Comparison of ENCODE assay signal across 1 fruit fly cellular context in the genomic region with DNA sequence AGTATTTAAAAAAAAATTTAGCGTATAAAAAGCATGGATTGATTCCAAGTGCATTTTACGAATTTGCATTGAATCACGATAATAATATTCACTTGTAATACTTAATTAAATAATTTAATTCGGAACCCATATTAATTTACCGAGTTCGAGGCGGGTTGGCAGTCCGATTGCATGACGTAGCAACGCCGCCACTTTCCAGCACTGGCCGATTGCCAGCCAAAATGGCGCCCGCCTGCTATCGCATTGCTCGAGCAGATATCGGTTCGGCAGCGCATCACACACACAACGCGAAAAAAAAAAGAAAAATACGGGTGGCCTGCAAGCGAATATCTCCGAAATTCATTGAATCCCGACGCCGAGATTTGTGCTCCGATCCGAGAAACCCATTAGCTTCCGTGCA.
A peak's percentile ranks its signal among the peaks of the same experiment; 100 is the strongest.
TF ChIP-seq lines count a peak whose summit lies in the region.

A gene (plus strand): TSS at position 240 of the 400 bp plus-strand sequence.

TF ChIP-seq in whole organism, embryonic, 481 proteins besides CTCF, POLR2A, EP300 and RAD21 (continued from another document and continues in another):
- TF ChIP-seq CG30431 (GFP tag; optimal IDR thresholded peaks at IDR 0.05; lab: Kevin White, UChicago) (peak; percentile 32), CG10274 (GFP tag; optimal IDR thresholded peaks at IDR 0.05; lab: Kevin White, UChicago) (peak; percentile 9), CG18619 (GFP tag; optimal IDR thresholded peaks at IDR 0.05; lab: Kevin White, UChicago) (peak; percentile 46), knrl (GFP tag; IDR thresholded peaks at IDR 0.05; lab: Robert Waterston, UW; ENCODE audit: partially characterized antibody) (peak; percentile 79), dysf (GFP tag; IDR thresholded peaks at IDR 0.05; lab: Robert Waterston, UW) (peak; percentile 67), Mrtf (GFP tag; IDR thresholded peaks at IDR 0.05; lab: Robert Waterston, UW) (peak; percentile 28; the same call in 1 of the 3 replicates), CG17829 (tag; optimal IDR thresholded peaks at IDR 0.05; lab: Kevin White, UChicago) (peak; percentile 61), Fer3 (tag; optimal IDR thresholded peaks at IDR 0.05; lab: Kevin White, UChicago) (peak; percentile 34), scrt (GFP tag; optimal IDR thresholded peaks at IDR 0.05; lab: Kevin White, UChicago) (peak; percentile 26), CG11696 (GFP tag; IDR thresholded peaks at IDR 0.05; lab: Robert Waterston, UW) (0 out of 2 replicates have a peak, but pooled peaks have one; percentile 30), CG4404 (GFP tag; IDR thresholded peaks at IDR 0.05; lab: Robert Waterston, UW) (0 out of 2 replicates have a peak, but pooled peaks have one; percentile 29), CG4707 (GFP tag; optimal IDR thresholded peaks at IDR 0.05; lab: Kevin White, UChicago) (no peak), CG30403 (GFP tag; optimal IDR thresholded peaks at IDR 0.05; lab: Kevin White, UChicago) (peak; percentile 71), Opbp (GFP tag; IDR thresholded peaks at IDR 0.05; lab: Robert Waterston, UW; ENCODE audit: partially characterized antibody) (peak; percentile 78; the same call in 2 of the 3 replicates), CG17802 (tag; optimal IDR thresholded peaks at IDR 0.05; lab: Kevin White, UChicago) (peak; percentile 50), zfh1 (GFP tag; IDR thresholded peaks at IDR 0.05; lab: Robert Waterston, UW) (peak; percentile 80), CG12071 (GFP tag; optimal IDR thresholded peaks at IDR 0.05; lab: Kevin White, UChicago) (no peak), chn (GFP tag; optimal IDR thresholded peaks at IDR 0.05; lab: Kevin White, UChicago) (peak; percentile 64), CG13123 (GFP tag; optimal IDR thresholded peaks at IDR 0.05; lab: Kevin White, UChicago) (peak; percentile 3), kay (GFP tag; optimal IDR thresholded peaks at IDR 0.05; lab: Kevin White, UChicago) (peak; percentile 61), cad (GFP tag; optimal IDR thresholded peaks at IDR 0.05; lab: Kevin White, UChicago) (no peak), Eip74EF (GFP tag; optimal IDR thresholded peaks at IDR 0.05; lab: Kevin White, UChicago) (no peak), chif (GFP tag; optimal IDR thresholded peaks at IDR 0.05; lab: Kevin White, UChicago) (peak; percentile 52 to 62), B-H2 (GFP tag; optimal IDR thresholded peaks at IDR 0.05; lab: Kevin White, UChicago) (peak; percentile 82), Camta (GFP tag; optimal IDR thresholded peaks at IDR 0.05; lab: Kevin White, UChicago) (peak; percentile 47), CG9817 (tag; optimal IDR thresholded peaks at IDR 0.05; lab: Kevin White, UChicago) (peak; percentile 70), NC2β (GFP tag; optimal IDR thresholded peaks at IDR 0.05; lab: Kevin White, UChicago) (peak; percentile 69), CG18011 (GFP tag; optimal IDR thresholded peaks at IDR 0.05; lab: Kevin White, UChicago) (no peak), Hmr (GFP tag; optimal IDR thresholded peaks at IDR 0.05; lab: Kevin White, UChicago) (peak; percentile 77), CG10209 (GFP tag; optimal IDR thresholded peaks at IDR 0.05; lab: Kevin White, UChicago) (peak; percentile 56), CG10366 (GFP tag; IDR thresholded peaks at IDR 0.05; lab: Robert Waterston, UW) (peak; percentile 57), Usf (GFP tag; optimal IDR thresholded peaks at IDR 0.05; lab: Kevin White, UChicago) (peak; percentile 26), CG15011 (GFP tag; optimal IDR thresholded peaks at IDR 0.05; lab: Kevin White, UChicago) (no peak), jigr1 (GFP tag; IDR thresholded peaks at IDR 0.05; lab: Robert Waterston, UW) (peak; percentile 53; the same call in 1 of the 3 replicates), B-H1 (GFP tag; IDR thresholded peaks at IDR 0.05; lab: Robert Waterston, UW) (no peak), Meics (GFP tag; optimal IDR thresholded peaks at IDR 0.05; lab: Kevin White, UChicago) (peak; percentile 63), CG2120 (GFP tag; optimal IDR thresholded peaks at IDR 0.05; lab: Kevin White, UChicago) (peak; percentile 77), ash1 (GFP tag; optimal IDR thresholded peaks at IDR 0.05; lab: Kevin White, UChicago) (peak; percentile 47), Optix (GFP tag; IDR thresholded peaks at IDR 0.05; lab: Robert Waterston, UW) (0 out of 3 replicates have a peak, but pooled peaks have one; percentile 12), nmo (GFP tag; optimal IDR thresholded peaks at IDR 0.05; lab: Kevin White, UChicago) (peak; percentile 70), z (GFP tag; IDR thresholded peaks at IDR 0.05; lab: Robert Waterston, UW) (no peak), CG10959 (GFP tag; IDR thresholded peaks at IDR 0.05; lab: Robert Waterston, UW) (0 out of 2 replicates have a peak, but pooled peaks have one; percentile 24), H15 (GFP tag; IDR thresholded peaks at IDR 0.05; lab: Robert Waterston, UW) (peak; percentile 67; the same call in 1 of the 3 replicates), ato (GFP tag; IDR thresholded peaks at IDR 0.05; lab: Robert Waterston, UW; ENCODE audit: partially characterized antibody) (peak; percentile 65), CG2129 (GFP tag; IDR thresholded peaks at IDR 0.05; lab: Robert Waterston, UW; ENCODE audit: partially characterized antibody) (peak; percentile 41), CG4820 (GFP tag; optimal IDR thresholded peaks at IDR 0.05; lab: Kevin White, UChicago) (peak; percentile 65), CG12219 (GFP tag; optimal IDR thresholded peaks at IDR 0.05; lab: Kevin White, UChicago) (no peak), sc (optimal IDR thresholded peaks at IDR 0.05; lab: Kevin White, UChicago) (no peak), sc (GFP tag; optimal IDR thresholded peaks at IDR 0.05; lab: Kevin White, UChicago) (no peak), CG4328 (GFP tag; optimal IDR thresholded peaks at IDR 0.05; lab: Kevin White, UChicago) (peak; percentile 59), CG11560 (tag; IDR thresholded peaks at IDR 0.05; lab: Robert Waterston, UW) (no peak), CG34224 (GFP tag; IDR thresholded peaks at IDR 0.05; lab: Robert Waterston, UW; ENCODE audit: partially characterized antibody) (peak; percentile 71), CG5953 (GFP tag; IDR thresholded peaks at IDR 0.05; lab: Robert Waterston, UW) (0 out of 2 replicates have a peak, but pooled peaks have one; percentile 9), Dll (GFP tag; IDR thresholded peaks at IDR 0.05; lab: Robert Waterston, UW; ENCODE audit: partially characterized antibody) (peak; percentile 72), odd (GFP tag; optimal IDR thresholded peaks at IDR 0.05; lab: Kevin White, UChicago) (no peak), CG6683 (GFP tag; optimal IDR thresholded peaks at IDR 0.05; lab: Kevin White, UChicago) (peak; percentile 9), CG31224 (GFP tag; IDR thresholded peaks at IDR 0.05; lab: Robert Waterston, UW) (peak; percentile 56), dm (GFP tag; optimal IDR thresholded peaks at IDR 0.05; lab: Kevin White, UChicago) (peak; percentile 44), HLH3B (GFP tag; IDR thresholded peaks at IDR 0.05; lab: Robert Waterston, UW) (peak; percentile 61; the same call in 1 of the 2 replicates), CG3281 (GFP tag; optimal IDR thresholded peaks at IDR 0.05; lab: Kevin White, UChicago) (peak; percentile 62), CG7987 (GFP tag; optimal IDR thresholded peaks at IDR 0.05; lab: Kevin White, UChicago) (peak; percentile 70), Hr51 (GFP tag; optimal IDR thresholded peaks at IDR 0.05; lab: Kevin White, UChicago) (peak; percentile 43 to 62), C15 (GFP tag; IDR thresholded peaks at IDR 0.05; lab: Robert Waterston, UW) (no peak), tll (GFP tag; optimal IDR thresholded peaks at IDR 0.05; lab: Kevin White, UChicago) (no peak), lilli (GFP tag; optimal IDR thresholded peaks at IDR 0.05; lab: Kevin White, UChicago) (peak; percentile 70), wdn (GFP tag; IDR thresholded peaks at IDR 0.05; lab: Robert Waterston, UW) (peak; percentile 73), Neu2 (GFP tag; optimal IDR thresholded peaks at IDR 0.05; lab: Kevin White, UChicago; ENCODE audit: borderline replicate concordance) (no peak), Antp (GFP tag; optimal IDR thresholded peaks at IDR 0.05; lab: Kevin White, UChicago) (peak; percentile 61), inv (GFP tag; IDR thresholded peaks at IDR 0.05; lab: Robert Waterston, UW; ENCODE audit: partially characterized antibody) (peak; percentile 73), al (GFP tag; IDR thresholded peaks at IDR 0.05; lab: Robert Waterston, UW) (peak; percentile 57), CG6765 (GFP tag; optimal IDR thresholded peaks at IDR 0.05; lab: Kevin White, UChicago) (no peak), CG18764 (GFP tag; optimal IDR thresholded peaks at IDR 0.05; lab: Kevin White, UChicago) (peak; percentile 63), CG8388 (GFP tag; optimal IDR thresholded peaks at IDR 0.05; lab: Kevin White, UChicago) (peak; percentile 25), CG10462 (GFP tag; optimal IDR thresholded peaks at IDR 0.05; lab: Kevin White, UChicago) (no peak), ttk (GFP tag; IDR thresholded peaks at IDR 0.05; lab: Robert Waterston, UW) (peak; percentile 39; the same call in 1 of the 2 replicates), CG32532 (GFP tag; IDR thresholded peaks at IDR 0.05; lab: Robert Waterston, UW) (peak; percentile 83), CG31365 (tag; optimal IDR thresholded peaks at IDR 0.05; lab: Kevin White, UChicago) (no peak), YL-1 (GFP tag; optimal IDR thresholded peaks at IDR 0.05; lab: Kevin White, UChicago) (peak; percentile 73), Hr78 (GFP tag; optimal IDR thresholded peaks at IDR 0.05; lab: Kevin White, UChicago) (no peak), CG9797 (GFP tag; optimal IDR thresholded peaks at IDR 0.05; lab: Kevin White, UChicago) (peak; percentile 56), toy (GFP tag; IDR thresholded peaks at IDR 0.05; lab: Robert Waterston, UW) (0 out of 2 replicates have a peak, but pooled peaks have one; percentile 17), dmrt99B (tag; optimal IDR thresholded peaks at IDR 0.05; lab: Kevin White, UChicago) (peak; percentile 43), CG14014 (GFP tag; IDR thresholded peaks at IDR 0.05; lab: Robert Waterston, UW) (peak; percentile 72), gsb (GFP tag; IDR thresholded peaks at IDR 0.05; lab: Robert Waterston, UW) (no peak), hb (GFP tag; IDR thresholded peaks at IDR 0.05; lab: Robert Waterston, UW; ENCODE audit: partially characterized antibody) (peak; percentile 65), Mad (GFP tag; optimal IDR thresholded peaks at IDR 0.05; lab: Kevin White, UChicago) (peak; percentile 60), CG12299 (tag; optimal IDR thresholded peaks at IDR 0.05; lab: Kevin White, UChicago) (no peak), CG12942 (GFP tag; optimal IDR thresholded peaks at IDR 0.05; lab: Kevin White, UChicago) (peak; percentile 50), Awh (GFP tag; IDR thresholded peaks at IDR 0.05; lab: Robert Waterston, UW) (0 out of 2 replicates have a peak, but pooled peaks have one; percentile 8), zen2 (GFP tag; IDR thresholded peaks at IDR 0.05; lab: Robert Waterston, UW; ENCODE audit: partially characterized antibody) (peak; percentile 31; the same call in 1 of the 3 replicates), caup (GFP tag; optimal IDR thresholded peaks at IDR 0.05; lab: Kevin White, UChicago; ENCODE audit: severe bottlenecking) (peak; percentile 78), vfl (GFP tag; optimal IDR thresholded peaks at IDR 0.05; lab: Kevin White, UChicago) (peak; percentile 70), nerfin-2 (GFP tag; IDR thresholded peaks at IDR 0.05; lab: Robert Waterston, UW; ENCODE audit: partially characterized antibody) (peak; percentile 30; the same call in 1 of the 2 replicates), zf30C (GFP tag; optimal IDR thresholded peaks at IDR 0.05; lab: Kevin White, UChicago) (peak; percentile 37), CHES-1-like (GFP tag; optimal IDR thresholded peaks at IDR 0.05; lab: Kevin White, UChicago) (peak; percentile 56), bigmax (GFP tag; optimal IDR thresholded peaks at IDR 0.05; lab: Kevin White, UChicago) (no peak), CG12155 (GFP tag; optimal IDR thresholded peaks at IDR 0.05; lab: Kevin White, UChicago) (peak; percentile 66), CG10654 (GFP tag; optimal IDR thresholded peaks at IDR 0.05; lab: Kevin White, UChicago) (peak; percentile 30), CG3838 (GFP tag; optimal IDR thresholded peaks at IDR 0.05; lab: Kevin White, UChicago) (no peak), ap (GFP tag; IDR thresholded peaks at IDR 0.05; lab: Robert Waterston, UW) (no peak), CG7745 (tag; optimal IDR thresholded peaks at IDR 0.05; lab: Kevin White, UChicago) (peak; percentile 28), sqz (GFP tag; optimal IDR thresholded peaks at IDR 0.05; lab: Kevin White, UChicago) (peak; percentile 32), Dad (GFP tag; optimal IDR thresholded peaks at IDR 0.05; lab: Kevin White, UChicago) (peak; percentile 76), CG1647 (GFP tag; optimal IDR thresholded peaks at IDR 0.05; lab: Kevin White, UChicago) (peak; percentile 29), ci (GFP tag; IDR thresholded peaks at IDR 0.05; lab: Robert Waterston, UW) (peak; percentile 88), Stat92E (GFP tag; optimal IDR thresholded peaks at IDR 0.05; lab: Kevin White, UChicago) (no peak), CG13894 (tag; optimal IDR thresholded peaks at IDR 0.05; lab: Kevin White, UChicago) (peak; percentile 15), Dip3 (GFP tag; optimal IDR thresholded peaks at IDR 0.05; lab: Kevin White, UChicago) (peak; percentile 58), CoRest (tag; optimal IDR thresholded peaks at IDR 0.05; lab: Kevin White, UChicago) (peak; percentile 54), sna (GFP tag; IDR thresholded peaks at IDR 0.05; lab: Robert Waterston, UW; ENCODE audit: partially characterized antibody) (peak; percentile 65), BtbVII (GFP tag; optimal IDR thresholded peaks at IDR 0.05; lab: Kevin White, UChicago) (peak; percentile 21), nau (GFP tag; optimal IDR thresholded peaks at IDR 0.05; lab: Kevin White, UChicago) (no peak), CG18599 (GFP tag; optimal IDR thresholded peaks at IDR 0.05; lab: Kevin White, UChicago) (no peak), Med (GFP tag; lab: Kevin White, UChicago) (peak; percentile 98), Atf-2 (GFP tag; optimal IDR thresholded peaks at IDR 0.05; lab: Kevin White, UChicago) (no peak), phol (tag; optimal IDR thresholded peaks at IDR 0.05; lab: Kevin White, UChicago) (peak; percentile 100), Atf3 (GFP tag; optimal IDR thresholded peaks at IDR 0.05; lab: Kevin White, UChicago) (peak; percentile 28), CG4730 (GFP tag; IDR thresholded peaks at IDR 0.05; lab: Robert Waterston, UW) (peak; percentile 51), CG10147 (GFP tag; optimal IDR thresholded peaks at IDR 0.05; lab: Kevin White, UChicago) (peak; percentile 44), Doc2 (GFP tag; IDR thresholded peaks at IDR 0.05; lab: Robert Waterston, UW) (no peak), grn (GFP tag; optimal IDR thresholded peaks at IDR 0.05; lab: Kevin White, UChicago) (no peak), trem (tag; optimal IDR thresholded peaks at IDR 0.05; lab: Kevin White, UChicago) (peak; percentile 100)
